Worm (Caenorhabditis elegans): ENCODE results near the gene frm-10.

DNA sequence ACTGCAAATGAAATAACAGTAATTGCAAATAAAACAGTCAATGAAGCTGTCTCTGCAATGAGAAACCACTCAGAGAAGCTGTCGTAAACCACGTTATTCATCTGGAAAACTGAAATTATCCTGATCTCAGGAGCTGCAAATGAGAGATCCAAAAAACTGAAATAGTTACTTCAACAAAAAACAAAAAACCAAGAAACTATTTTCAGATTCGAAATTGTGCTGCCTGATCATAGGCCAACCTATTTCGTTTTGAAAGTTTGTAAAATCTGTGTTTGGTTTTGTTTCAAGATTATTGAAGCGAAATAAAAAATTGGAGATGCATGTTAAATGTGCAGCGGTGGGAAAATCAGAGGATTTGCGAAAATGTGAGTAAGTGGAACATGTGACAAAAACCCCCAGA lies 42.4 kb upstream of the frm-10 start, which contains the start of gene srv-8:
- no peak for TF ChIP-seq zag-1 (tag; optimal IDR thresholded peaks at IDR 0.05)
- no peak for TF ChIP-seq ztf-4 (tag; optimal IDR thresholded peaks at IDR 0.05)
- TF ChIP-seq nhr-12 (tag; optimal IDR thresholded peaks at IDR 0.05), result no peak
- TF ChIP-seq unc-62 (GFP tag; optimal IDR thresholded peaks at IDR 0.05), result no peak
